Worm (Caenorhabditis elegans): ENCODE measurements around the gene T05D4.2.

Gene T05D4.2

DNA sequence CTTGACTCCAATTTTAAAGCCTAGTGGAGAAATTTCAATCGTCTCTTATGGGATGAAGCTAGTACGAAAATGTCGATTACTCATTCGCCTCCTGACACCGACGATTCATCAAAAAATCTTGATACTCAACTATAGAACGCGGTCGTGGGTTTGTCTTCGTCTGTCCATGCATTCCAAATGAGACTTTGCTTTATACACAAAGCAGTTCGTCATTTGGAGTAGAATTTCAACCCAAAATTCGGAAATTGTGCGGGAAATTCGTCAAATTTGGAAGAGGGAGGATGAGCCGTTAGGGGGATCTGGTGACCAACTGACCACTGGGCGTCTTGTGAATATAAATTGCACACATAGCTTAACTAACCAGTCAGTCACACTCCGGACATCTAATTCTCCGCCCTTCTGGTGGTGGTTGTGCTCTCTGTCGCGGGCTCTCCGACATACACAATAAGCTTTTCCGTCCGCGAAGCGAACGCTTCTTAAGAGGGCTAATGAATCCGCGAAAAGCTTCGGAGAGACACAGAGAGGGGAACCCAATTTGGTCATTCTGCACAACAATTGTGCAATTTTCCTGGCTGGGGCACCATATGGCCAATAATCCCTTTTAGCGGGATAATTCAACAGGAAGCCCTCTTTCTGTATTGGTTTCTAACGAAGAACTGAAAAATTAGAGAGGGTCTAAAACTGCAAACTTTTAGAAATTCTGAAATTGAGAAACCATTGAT is 37.6 kb downstream of the T05D4.2 start:
- TF ChIP-seq unc-62 (GFP tag; optimal IDR thresholded peaks at IDR 0.05): no peak

DNA sequence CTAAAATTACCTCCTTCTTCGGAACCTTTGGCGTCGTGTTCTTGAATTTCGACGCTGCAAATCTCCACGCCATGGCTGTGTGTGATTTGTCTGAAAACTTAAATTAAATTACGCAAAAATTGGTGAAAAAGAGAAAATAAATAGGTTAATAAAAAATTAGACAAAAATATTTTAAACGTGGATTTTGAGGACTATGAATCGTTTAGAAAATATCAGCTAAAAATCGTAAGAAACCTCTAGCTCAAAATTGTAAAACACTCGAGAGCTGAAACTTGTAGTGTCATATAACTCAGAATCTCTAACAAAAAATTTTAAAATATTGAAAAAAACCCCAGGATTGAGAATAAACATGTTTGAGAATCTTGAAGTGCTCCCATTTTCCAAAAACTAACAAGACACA is 38.9 kb downstream of the T05D4.2 start, which contains the start of gene pod-1:
Gene pod-1, minus strand, starts transcription at position 101 of the 400 bp plus-strand sequence.
- no peak for TF ChIP-seq unc-62 (GFP tag; optimal IDR thresholded peaks at IDR 0.05)

DNA sequence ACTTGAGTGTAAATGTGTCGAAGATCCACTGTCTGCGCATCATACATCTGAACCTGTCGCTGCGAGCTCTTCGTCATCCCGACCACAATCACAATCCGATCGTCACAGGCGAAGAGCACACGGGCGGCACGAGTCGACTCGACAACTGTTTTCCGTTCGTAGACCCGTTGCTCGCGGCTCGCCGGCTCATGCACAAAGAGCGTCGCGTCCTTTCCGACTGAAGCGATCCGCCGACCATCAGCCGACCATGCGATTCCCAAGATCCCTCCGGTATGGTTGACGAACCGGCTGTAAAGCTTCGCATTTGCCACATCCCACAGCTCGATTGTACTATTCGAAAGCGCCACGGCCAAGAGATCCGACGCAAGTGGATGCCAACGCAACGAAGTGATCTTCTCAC is 44.4 kb downstream of the T05D4.2 start:
- TF ChIP-seq unc-62 (GFP tag; optimal IDR thresholded peaks at IDR 0.05): no peak

DNA sequence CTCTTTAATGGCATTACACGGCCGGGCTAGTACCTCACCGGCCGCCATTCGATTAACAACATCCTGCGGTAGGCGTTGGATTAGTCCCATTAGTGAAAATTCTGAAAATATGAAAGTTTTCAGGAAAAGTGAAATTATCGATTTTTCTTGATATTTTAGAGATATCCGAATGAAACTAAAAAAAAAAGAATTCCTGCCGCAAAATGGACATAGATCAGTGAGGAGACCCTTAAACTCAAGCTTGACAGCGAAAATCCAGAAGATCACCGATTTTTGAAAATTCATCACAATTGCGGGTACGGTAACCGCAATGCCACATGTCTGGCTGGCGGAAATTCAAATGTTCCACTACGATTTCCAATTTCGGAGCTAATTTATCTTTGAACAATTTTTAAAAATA is 48.4 kb downstream of the T05D4.2 start, which contains the start of gene mlh-1:
Gene mlh-1, minus strand, starts transcription at position 101 of the 400 bp plus-strand sequence.
- TF ChIP-seq unc-62 (GFP tag; optimal IDR thresholded peaks at IDR 0.05): no peak

Measured in whole organism, dauer.